Worm (Caenorhabditis elegans) whole organism, late embryonic: ENCODE data around the gene srxa-12.

Experiments
- Y22D7AL.16 ChIP-seq: sonication (generic microtip); optimal IDR thresholded peaks from 2 replicates; lab custom pipeline; 2016; ENCODE audit warnings: missing genetic modification characterization, missing compliant biosample characterization
- ahr-1 ChIP-seq: sonication (generic microtip); optimal IDR thresholded peaks from 2 replicates; lab custom pipeline; 2016; ENCODE audit warnings: missing genetic modification characterization, missing compliant biosample characterization
- ceh-6 ChIP-seq: fragments of 200-800 bp; sonication (Bioruptor generic); optimal IDR thresholded peaks from 2 replicates; lab custom pipeline; 2018; ENCODE audit warnings: mild to moderate bottlenecking, missing genetic modification characterization, missing compliant biosample characterization
- fkh-10 ChIP-seq: fragments of 150-350 bp; optimal IDR thresholded peaks from 2 replicates; lab custom pipeline; 2014; ENCODE audit warnings: missing biosample characterization, missing genetic modification reagents, missing genetic modification characterization
- pag-3 ChIP-seq: sonication (generic microtip); optimal IDR thresholded peaks from 2 replicates; lab custom pipeline; 2016; ENCODE audit warnings: missing compliant biosample characterization, missing genetic modification characterization, borderline replicate concordance
- rnt-1 ChIP-seq: sonication (generic microtip); optimal IDR thresholded peaks from 2 replicates; lab custom pipeline; 2016; ENCODE audit warnings: missing genetic modification characterization, missing compliant biosample characterization

ce11 chrV:13902495-13902894 is 24.0 kb upstream of the srxa-12 start, which contains the start of gene C06B3.1:
- TF ChIP-seq Y22D7AL.16 (tag; lab: Kevin White, UChicago) = no peak
- no peak for TF ChIP-seq ahr-1 (tag; lab: Kevin White, UChicago)
- TF ChIP-seq ceh-6 = no peak
- TF ChIP-seq rnt-1 = no peak
- no peak for TF ChIP-seq pag-3 (tag; lab: Kevin White, UChicago)
- no peak for TF ChIP-seq fkh-10 (GFP tag; lab: Kevin White, UChicago)
